Fruit fly (Drosophila melanogaster) whole organism, embryonic: ENCODE measurements around the gene CG45493.

ENCODE experiments used
- Bdp1 ChIP-seq: fragments of 200-800 bp; sonication (Bioruptor generic); optimal IDR thresholded peaks from 3 replicates; lab custom pipeline; 2016; ENCODE audit warnings: missing biosample characterization, missing genetic modification characterization
- CG10565 ChIP-seq: fragments of 200-800 bp; sonication (Bioruptor generic); optimal IDR thresholded peaks from 3 replicates; lab custom pipeline; 2016; ENCODE audit warnings: missing biosample characterization, mild to moderate bottlenecking, missing genetic modification characterization
- CG12219 ChIP-seq: fragments of 200-800 bp; sonication (Bioruptor generic); optimal IDR thresholded peaks from 3 replicates; lab custom pipeline; 2018; ENCODE audit warnings: missing biosample characterization, mild to moderate bottlenecking, missing genetic modification characterization
- CG1233 ChIP-seq: fragments of 200-800 bp; sonication (Bioruptor generic); optimal IDR thresholded peaks from 4 replicates; lab custom pipeline; 2018; ENCODE audit warnings: missing biosample characterization, mild to moderate bottlenecking, missing genetic modification characterization
- CG12769 ChIP-seq: fragments of 200-800 bp; sonication (Bioruptor generic); optimal IDR thresholded peaks from 2 replicates; lab custom pipeline; 2019; ENCODE audit warnings: missing biosample characterization, mild to moderate bottlenecking, missing genetic modification characterization, moderate library complexity
- CG13894 ChIP-seq: fragments of 200-800 bp; sonication (Bioruptor generic); optimal IDR thresholded peaks from 3 replicates; lab custom pipeline; 2018; ENCODE audit warnings: missing biosample characterization, mild to moderate bottlenecking, missing genetic modification characterization, moderate library complexity
- CG1529 ChIP-seq: fragments of 200-800 bp; sonication (Bioruptor generic); optimal IDR thresholded peaks from 3 replicates; lab custom pipeline; 2018; ENCODE audit warnings: missing biosample characterization, missing genetic modification characterization
- CG17802 ChIP-seq: fragments of 200-800 bp; sonication (Bioruptor generic); optimal IDR thresholded peaks from 2 replicates; lab custom pipeline; 2018; ENCODE audit warnings: missing biosample characterization, mild to moderate bottlenecking, missing genetic modification characterization, moderate library complexity
- CG18599 ChIP-seq: fragments of 200-800 bp; sonication (Bioruptor generic); optimal IDR thresholded peaks from 3 replicates; lab custom pipeline; 2017; ENCODE audit warnings: missing biosample characterization, missing genetic modification characterization, mild to moderate bottlenecking, moderate library complexity, missing genetic modification reagents
- CG31365 ChIP-seq: fragments of 200-800 bp; sonication (Bioruptor generic); optimal IDR thresholded peaks from 2 replicates; lab custom pipeline; 2018; ENCODE audit warnings: missing biosample characterization, mild to moderate bottlenecking, missing genetic modification characterization
- CG31441 ChIP-seq: fragments of 200-800 bp; sonication (Bioruptor generic); IDR thresholded peaks from 2 replicates; pipeline ENCODE4 v1.3.6; 2022; ENCODE audit warnings: missing biosample characterization, missing genetic modification characterization
- CG3407 ChIP-seq: fragments of 200-800 bp; sonication (Bioruptor generic); optimal IDR thresholded peaks from 2 replicates; lab custom pipeline; 2018; ENCODE audit warnings: missing biosample characterization, mild to moderate bottlenecking, missing genetic modification characterization
- CG3995 ChIP-seq: fragments of 200-800 bp; sonication (Bioruptor generic); optimal IDR thresholded peaks from 3 replicates; lab custom pipeline; 2016; ENCODE audit warnings: missing biosample characterization, missing genetic modification characterization
- CG4282 ChIP-seq: fragments of 200-800 bp; sonication (Bioruptor generic); optimal IDR thresholded peaks from 2 replicates; lab custom pipeline; 2016; ENCODE audit warnings: missing biosample characterization, missing genetic modification characterization
- CG4328 ChIP-seq: fragments of 200-800 bp; sonication (Bioruptor generic); optimal IDR thresholded peaks from 3 replicates; lab custom pipeline; 2017; ENCODE audit warnings: missing biosample characterization, missing genetic modification reagents, missing genetic modification characterization
- CG4424 ChIP-seq: fragments of 200-800 bp; sonication (Bioruptor generic); optimal IDR thresholded peaks from 3 replicates; lab custom pipeline; 2016; ENCODE audit warnings: missing biosample characterization, missing genetic modification characterization
- CG4854 ChIP-seq: fragments of 200-800 bp; sonication (Bioruptor generic); optimal IDR thresholded peaks from 2 replicates; lab custom pipeline; 2016; ENCODE audit warnings: missing biosample characterization, missing genetic modification characterization, inconsistent platforms
- CG5180 ChIP-seq: fragments of 200-800 bp; sonication (Bioruptor generic); optimal IDR thresholded peaks from 3 replicates; lab custom pipeline; 2017; ENCODE audit warnings: missing biosample characterization, missing genetic modification characterization, mild to moderate bottlenecking, moderate library complexity, missing genetic modification reagents
- CG6765 ChIP-seq: fragments of 200-800 bp; sonication (Bioruptor generic); optimal IDR thresholded peaks from 3 replicates; lab custom pipeline; 2017; ENCODE audit warnings: missing biosample characterization, mild to moderate bottlenecking, missing genetic modification characterization
- CG7745 ChIP-seq: fragments of 200-800 bp; sonication (Bioruptor generic); optimal IDR thresholded peaks from 2 replicates; lab custom pipeline; 2018; ENCODE audit warnings: missing biosample characterization, mild to moderate bottlenecking, missing genetic modification characterization, moderate library complexity
- CG8089 ChIP-seq: fragments of 200-800 bp; sonication (Bioruptor generic); optimal IDR thresholded peaks from 3 replicates; lab custom pipeline; 2016; ENCODE audit warnings: missing biosample characterization, missing genetic modification characterization
- CG8281 ChIP-seq: fragments of 200-800 bp; sonication (Bioruptor generic); optimal IDR thresholded peaks from 2 replicates; lab custom pipeline; 2018; ENCODE audit warnings: missing biosample characterization, mild to moderate bottlenecking, missing genetic modification characterization, moderate library complexity
- Camta ChIP-seq: fragments of 200-800 bp; sonication (Bioruptor generic); optimal IDR thresholded peaks from 2 replicates; lab custom pipeline; 2016; ENCODE audit warnings: missing biosample characterization, missing genetic modification characterization
- CrebB ChIP-seq: fragments of 200-800 bp; sonication (Bioruptor generic); optimal IDR thresholded peaks from 3 replicates; lab custom pipeline; 2018; ENCODE audit warnings: missing biosample characterization, mild to moderate bottlenecking, missing genetic modification characterization
- Dbx ChIP-seq: fragments of 200-800 bp; sonication (Bioruptor generic); IDR thresholded peaks from 3 replicates; pipeline ENCODE4 v1.3.6; 2022; ENCODE audit warnings: missing biosample characterization, missing genetic modification characterization
- Doc3 ChIP-seq: fragments of 200-800 bp; sonication (Bioruptor generic); IDR thresholded peaks from 3 replicates; pipeline ENCODE4 v1.3.6; 2022; ENCODE audit warnings: missing biosample characterization, missing genetic modification characterization; ENCODE audit not compliant: partially characterized antibody
- Dp ChIP-seq: fragments of 200-800 bp; sonication (Bioruptor generic); optimal IDR thresholded peaks from 2 replicates; lab custom pipeline; 2018; ENCODE audit warnings: missing biosample characterization, mild to moderate bottlenecking, missing genetic modification characterization, moderate library complexity
- Eip74EF ChIP-seq, 2 experiments: fragments of 200-800 bp in 1 of 2; fragments of >200 bp in 1 of 2; sonication (Bioruptor generic) in 1 of 2; optimal IDR thresholded peaks; 2 replicates each; lab custom pipeline; 2017 to 2019; ENCODE audit warnings: missing biosample characterization in 2 of 2, missing genetic modification characterization in 2 of 2, mild to moderate bottlenecking in 1 of 2, moderate library complexity in 1 of 2
- Fer1 ChIP-seq: fragments of 200-800 bp; sonication (Bioruptor generic); optimal IDR thresholded peaks from 2 replicates; lab custom pipeline; 2017; ENCODE audit warnings: missing biosample characterization, mild to moderate bottlenecking, missing genetic modification characterization
- Side ChIP-seq: fragments of 200-800 bp; sonication (Bioruptor generic); optimal IDR thresholded peaks from 2 replicates; lab custom pipeline; 2016; ENCODE audit warnings: missing biosample characterization, missing genetic modification characterization
- Sin3A ChIP-seq: fragments of >200 bp; optimal IDR thresholded peaks from 2 replicates; lab custom pipeline; 2018
- Spps ChIP-seq: fragments of 200-800 bp; sonication (Bioruptor generic); optimal IDR thresholded peaks from 2 replicates; lab custom pipeline; 2018; ENCODE audit warnings: missing biosample characterization, mild to moderate bottlenecking, missing genetic modification characterization
- Sry-δ ChIP-seq: fragments of 200-800 bp; sonication (Bioruptor generic); optimal IDR thresholded peaks from 2 replicates; lab custom pipeline; 2016; ENCODE audit warnings: missing biosample characterization, missing genetic modification characterization
- amos ChIP-seq: fragments of 200-800 bp; sonication (Bioruptor generic); IDR thresholded peaks from 2 replicates; pipeline ENCODE4 v1.3.6; 2022; ENCODE audit warnings: missing biosample characterization, missing genetic modification characterization; ENCODE audit not compliant: partially characterized antibody
- ara ChIP-seq: fragments of 200-800 bp; sonication (Bioruptor generic); IDR thresholded peaks from 2 replicates; pipeline ENCODE4 v1.3.6; 2022; ENCODE audit warnings: missing biosample characterization, missing genetic modification characterization
- bab2 ChIP-seq: fragments of 200-800 bp; sonication (Bioruptor generic); optimal IDR thresholded peaks from 2 replicates; lab custom pipeline; 2016; ENCODE audit warnings: missing biosample characterization, missing genetic modification characterization
- bcd ChIP-seq: fragments of 200-800 bp; sonication (Bioruptor generic); optimal IDR thresholded peaks from 2 replicates; lab custom pipeline; 2017; ENCODE audit warnings: missing biosample characterization, mild to moderate bottlenecking, missing genetic modification characterization
- bowl ChIP-seq: fragments of 200-800 bp; sonication (Bioruptor generic); IDR thresholded peaks from 2 replicates; pipeline ENCODE4 v1.3.6; 2022; ENCODE audit warnings: missing biosample characterization, missing genetic modification characterization
- danr ChIP-seq: fragments of 200-800 bp; sonication (Bioruptor generic); IDR thresholded peaks from 2 replicates; pipeline ENCODE4 v1.3.6; 2022; ENCODE audit warnings: missing biosample characterization, missing genetic modification characterization
- disco-r ChIP-seq: fragments of 200-800 bp; sonication (Bioruptor generic); optimal IDR thresholded peaks from 2 replicates; lab custom pipeline; 2016; ENCODE audit warnings: missing biosample characterization, missing genetic modification characterization
- fd102C ChIP-seq: fragments of 200-800 bp; sonication (Bioruptor generic); optimal IDR thresholded peaks from 2 replicates; lab custom pipeline; 2018; ENCODE audit warnings: missing biosample characterization, mild to moderate bottlenecking, missing genetic modification characterization, moderate library complexity
- fru ChIP-seq: fragments of >200 bp; optimal IDR thresholded peaks from 2 replicates; lab custom pipeline; 2017
- hb ChIP-seq: fragments of 200-800 bp; sonication (Bioruptor generic); IDR thresholded peaks from 3 replicates; pipeline ENCODE4 v1.3.6; 2022; ENCODE audit warnings: missing biosample characterization, missing genetic modification characterization; ENCODE audit not compliant: partially characterized antibody
- lola ChIP-seq, 3 experiments: fragments of >200 bp in 2 of 3; fragments of 200-800 bp in 1 of 3; sonication (Bioruptor generic) in 1 of 3; optimal IDR thresholded peaks; 2 replicates each; lab custom pipeline; 2017 to 2019; ENCODE audit warnings: missing biosample characterization in 3 of 3, missing genetic modification characterization in 3 of 3, mild to moderate bottlenecking in 1 of 3, moderate library complexity in 1 of 3
- luna ChIP-seq: fragments of 200-800 bp; sonication (Bioruptor generic); optimal IDR thresholded peaks from 2 replicates; lab custom pipeline; 2016; ENCODE audit warnings: missing biosample characterization, missing genetic modification characterization
- nom ChIP-seq: fragments of 200-800 bp; sonication (Bioruptor generic); optimal IDR thresholded peaks from 2 replicates; lab custom pipeline; 2017; ENCODE audit warnings: missing biosample characterization, missing genetic modification characterization, mild to moderate bottlenecking, moderate library complexity, missing genetic modification reagents
- pzg ChIP-seq: fragments of 200-800 bp; sonication (Bioruptor generic); optimal IDR thresholded peaks from 3 replicates; lab custom pipeline; 2018; ENCODE audit warnings: missing biosample characterization, mild to moderate bottlenecking, missing genetic modification characterization, moderate library complexity
- ranshi ChIP-seq: fragments of 200-800 bp; sonication (Bioruptor generic); IDR thresholded peaks from 2 replicates; pipeline ENCODE4 v1.3.6; 2022; ENCODE audit warnings: missing biosample characterization, missing genetic modification characterization
- repo ChIP-seq: fragments of 200-800 bp; sonication (Bioruptor generic); optimal IDR thresholded peaks from 2 replicates; lab custom pipeline; 2016; ENCODE audit warnings: missing biosample characterization, missing genetic modification characterization
- schlank ChIP-seq: fragments of 200-800 bp; sonication (Bioruptor generic); optimal IDR thresholded peaks from 2 replicates; lab custom pipeline; 2018; ENCODE audit warnings: missing biosample characterization, mild to moderate bottlenecking, missing genetic modification characterization
- so ChIP-seq: fragments of 200-800 bp; sonication (Bioruptor generic); IDR thresholded peaks from 3 replicates; pipeline ENCODE4 v1.3.6; 2022; ENCODE audit warnings: missing biosample characterization, missing genetic modification characterization
- zfh2 ChIP-seq: fragments of 200-800 bp; sonication (Bioruptor generic); optimal IDR thresholded peaks from 2 replicates; lab custom pipeline; 2016; ENCODE audit warnings: missing biosample characterization, missing genetic modification characterization

The CG45493 gene

DNA sequence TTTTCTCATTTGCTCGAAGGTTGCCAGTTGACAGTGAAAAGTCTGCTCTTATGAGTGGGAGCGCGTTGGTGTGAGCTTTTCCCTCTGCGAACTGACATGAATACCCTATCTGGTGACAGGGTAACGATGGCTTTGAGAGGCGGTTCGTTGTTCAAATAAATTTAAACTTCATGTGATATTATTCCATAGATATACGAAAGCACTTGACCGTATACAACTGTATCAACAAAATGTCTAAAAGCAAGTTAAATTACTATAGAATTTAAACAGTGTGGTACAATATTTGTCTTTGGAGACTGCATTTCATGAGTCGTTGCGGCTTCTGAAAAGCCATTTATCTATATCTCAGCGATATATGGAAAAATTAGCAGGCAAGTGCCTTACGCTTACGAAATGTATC, 15.5 kb upstream of the CG45493 start (continued):
- peak; percentile 26 for TF ChIP-seq Fer1 (GFP tag; lab: Kevin White, UChicago)
- no peak for TF ChIP-seq repo (GFP tag; lab: Kevin White, UChicago)
- TF ChIP-seq CG10565 (GFP tag; lab: Kevin White, UChicago): no peak
- no peak for TF ChIP-seq Sry-δ
- no peak for TF ChIP-seq CG8089 (GFP tag; lab: Kevin White, UChicago)
- no peak for TF ChIP-seq amos (GFP tag; lab: Robert Waterston, UW)
- peak; percentile 25 for TF ChIP-seq CG12219 (GFP tag; lab: Kevin White, UChicago)
- TF ChIP-seq Doc3 (GFP tag; lab: Robert Waterston, UW): no peak
- TF ChIP-seq CG31441 (GFP tag; lab: Robert Waterston, UW): no peak
- TF ChIP-seq CG5180 (GFP tag; lab: Kevin White, UChicago): no peak
- no peak for TF ChIP-seq fd102C
- no peak for TF ChIP-seq CG3995
- TF ChIP-seq CG8281: no peak
- TF ChIP-seq disco-r (GFP tag; lab: Kevin White, UChicago): no peak
- no peak for TF ChIP-seq Spps (tag; lab: Kevin White, UChicago)
- no peak for TF ChIP-seq CG4424 (GFP tag; lab: Kevin White, UChicago)
- no peak for TF ChIP-seq ara (GFP tag; lab: Robert Waterston, UW)
- no peak for TF ChIP-seq Eip74EF (GFP tag; optimal IDR thresholded peaks at IDR 0.05; lab: Kevin White, UChicago)
- no peak for TF ChIP-seq CG4282 (GFP tag; lab: Kevin White, UChicago)
- no peak for TF ChIP-seq Bdp1 (GFP tag; lab: Kevin White, UChicago)
- no peak for TF ChIP-seq fru
- TF ChIP-seq bab2: no peak
- TF ChIP-seq CG31365 (tag; lab: Kevin White, UChicago): no peak
- no peak for TF ChIP-seq CG4854 (GFP tag; lab: Kevin White, UChicago)
- TF ChIP-seq CG4328: no peak
- no peak for TF ChIP-seq CG17802 (tag; lab: Kevin White, UChicago)
- no peak for TF ChIP-seq lola (GFP tag; optimal IDR thresholded peaks at IDR 0.05; lab: Kevin White, UChicago)
- TF ChIP-seq ranshi (GFP tag; lab: Robert Waterston, UW): no peak
- no peak for TF ChIP-seq luna
- TF ChIP-seq Dbx (GFP tag; lab: Robert Waterston, UW): no peak
- TF ChIP-seq CG18599 (GFP tag; lab: Kevin White, UChicago): peak; percentile 22
- peak; percentile 57 for TF ChIP-seq CG12769 (tag; lab: Kevin White, UChicago)
- TF ChIP-seq Camta (GFP tag; lab: Kevin White, UChicago): peak; percentile 19
- TF ChIP-seq CrebB (tag; lab: Kevin White, UChicago): no peak
- no peak for TF ChIP-seq CG3407 (GFP tag; lab: Kevin White, UChicago)
- TF ChIP-seq CG6765 (GFP tag; lab: Kevin White, UChicago): no peak
- peak; percentile 7 for TF ChIP-seq CG1233 (GFP tag; lab: Kevin White, UChicago)
- TF ChIP-seq Dp (GFP tag; lab: Kevin White, UChicago): no peak
- TF ChIP-seq CG7745 (tag; lab: Kevin White, UChicago): no peak
- TF ChIP-seq so (GFP tag; lab: Robert Waterston, UW): no peak
- TF ChIP-seq hb: no peak
- TF ChIP-seq bowl (GFP tag; lab: Robert Waterston, UW): no peak
- peak; percentile 24 for TF ChIP-seq bcd
- TF ChIP-seq CG13894: no peak
- peak; percentile 20 for TF ChIP-seq zfh2 (GFP tag; lab: Kevin White, UChicago)
- TF ChIP-seq nom: no peak
- TF ChIP-seq danr: no peak
- TF ChIP-seq Sin3A (lab: Kevin White, UChicago): no peak
- no peak for TF ChIP-seq CG1529 (GFP tag; lab: Kevin White, UChicago)
- no peak for TF ChIP-seq schlank (tag; lab: Kevin White, UChicago)
- no peak for TF ChIP-seq pzg (GFP tag; lab: Kevin White, UChicago)
- TF ChIP-seq Side: peak; percentile 2
